Worm (Caenorhabditis elegans) whole organism, young adult: ENCODE measurements around the gene C49C3.21.

Experiments
- K12H6.12 ChIP-seq: fragments of 200-800 bp; sonication (Bioruptor generic); optimal IDR thresholded peaks from 2 replicates; lab custom pipeline; 2018; ENCODE audit warnings: mild to moderate bottlenecking, missing genetic modification characterization, missing compliant biosample characterization
- Y53F4B.3 ChIP-seq: fragments of 200-800 bp; sonication (Bioruptor generic); IDR thresholded peaks from 2 replicates; pipeline ENCODE4 v1.3.6; 2022; ENCODE audit warnings: missing genetic modification reagents, missing genetic modification characterization, missing compliant biosample characterization
- cebp-2 ChIP-seq: fragments of 200-800 bp; sonication (Bioruptor generic); IDR thresholded peaks from 2 replicates; pipeline ENCODE4 v1.3.6; 2022; ENCODE audit warnings: missing genetic modification characterization, missing compliant biosample characterization
- hlh-26 ChIP-seq: fragments of 200-800 bp; sonication (Bioruptor generic); conservative IDR thresholded peaks from 2 replicates; pipeline ENCODE4 v1.3.6; 2022; ENCODE audit warnings: missing genetic modification reagents, missing genetic modification characterization, missing compliant biosample characterization
- lsl-1 ChIP-seq: fragments of 200-800 bp; sonication (Bioruptor generic); optimal IDR thresholded peaks from 2 replicates; lab custom pipeline; 2018; ENCODE audit warnings: mild to moderate bottlenecking, missing genetic modification characterization, moderate library complexity, missing compliant biosample characterization
- pha-4 ChIP-seq: fragments of 150-350 bp; sonication (generic microtip); optimal IDR thresholded peaks from 2 replicates; lab custom pipeline; 2014; ENCODE audit warnings: missing biosample characterization, missing genetic modification reagents, missing genetic modification characterization
- snpc-4 ChIP-seq, 5 experiments: fragments of 150-350 bp in 1 of 5; sonication (generic microtip) in 4 of 5; optimal IDR thresholded peaks; 2 replicates each; lab custom pipeline; 2014 to 2018; ENCODE audit warnings: missing genetic modification characterization in 5 of 5, missing biosample characterization in 3 of 5, antibody characterized with exemption in 2 of 5, mild to moderate bottlenecking in 2 of 5, missing compliant biosample characterization in 2 of 5, missing genotype in 2 of 5, moderate library complexity in 2 of 5, missing genetic modification reagents in 1 of 5
- unc-130 ChIP-seq: sonication (generic microtip); optimal IDR thresholded peaks from 2 replicates; lab custom pipeline; 2016; ENCODE audit warnings: missing genetic modification reagents, missing genetic modification characterization, missing compliant biosample characterization
- ztf-28 ChIP-seq: fragments of 200-800 bp; sonication (Bioruptor generic); IDR thresholded peaks from 2 replicates; pipeline ENCODE4 v1.3.6; 2022; ENCODE audit warnings: missing genetic modification reagents, missing genetic modification characterization, missing compliant biosample characterization

DNA sequence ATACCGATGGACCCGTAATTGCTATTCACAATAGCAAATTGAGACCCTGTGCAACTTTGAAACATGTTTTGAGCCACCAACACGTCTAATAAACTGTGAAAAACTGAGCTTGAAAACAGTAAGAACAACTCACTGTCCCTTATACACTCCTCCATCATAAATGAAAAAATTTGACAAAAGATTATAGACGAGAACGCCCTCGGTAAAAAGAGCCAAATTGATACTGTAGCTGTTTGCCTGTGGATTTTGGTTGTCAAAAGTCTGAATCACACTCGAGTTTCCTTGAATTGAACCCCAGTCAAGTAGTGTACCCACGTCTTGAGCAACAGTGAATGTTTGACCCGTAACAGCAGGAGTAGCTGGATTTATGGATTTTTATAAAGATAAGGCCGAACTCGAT is 1.7 kb upstream of the C49C3.21 start:
- TF ChIP-seq lsl-1 (GFP tag; lab: Kevin White, UChicago) (no peak), K12H6.12 (tag; lab: Kevin White, UChicago) (no peak), Y53F4B.3 (GFP tag; lab: Robert Waterston, UW) (no peak), ztf-28 (GFP tag; lab: Robert Waterston, UW) (no peak), hlh-26 (no peak), pha-4 (tag; lab: Kevin White, UChicago) (no peak), unc-130 (GFP tag; lab: Kevin White, UChicago) (no peak), snpc-4 (GFP tag; optimal IDR thresholded peaks at IDR 0.05; lab: Kevin White, UChicago) (no peak), snpc-4 (tag; optimal IDR thresholded peaks at IDR 0.05; lab: Kevin White, UChicago) (no peak), cebp-2 (GFP tag; lab: Robert Waterston, UW) (no peak)
